Fruit fly (Drosophila melanogaster) Kc167 (cell line): ENCODE results near the gene CG14857.

ENCODE experiments used
- insv ChIP-seq: fragments of >200 bp; optimal IDR thresholded peaks from 3 replicates; lab custom pipeline; 2018; ENCODE audit warnings: missing external identifiers
- ttk ChIP-seq: sonication (Bioruptor generic); optimal IDR thresholded peaks from 2 replicates; lab custom pipeline; 2017; ENCODE audit warnings: missing external identifiers

DNA sequence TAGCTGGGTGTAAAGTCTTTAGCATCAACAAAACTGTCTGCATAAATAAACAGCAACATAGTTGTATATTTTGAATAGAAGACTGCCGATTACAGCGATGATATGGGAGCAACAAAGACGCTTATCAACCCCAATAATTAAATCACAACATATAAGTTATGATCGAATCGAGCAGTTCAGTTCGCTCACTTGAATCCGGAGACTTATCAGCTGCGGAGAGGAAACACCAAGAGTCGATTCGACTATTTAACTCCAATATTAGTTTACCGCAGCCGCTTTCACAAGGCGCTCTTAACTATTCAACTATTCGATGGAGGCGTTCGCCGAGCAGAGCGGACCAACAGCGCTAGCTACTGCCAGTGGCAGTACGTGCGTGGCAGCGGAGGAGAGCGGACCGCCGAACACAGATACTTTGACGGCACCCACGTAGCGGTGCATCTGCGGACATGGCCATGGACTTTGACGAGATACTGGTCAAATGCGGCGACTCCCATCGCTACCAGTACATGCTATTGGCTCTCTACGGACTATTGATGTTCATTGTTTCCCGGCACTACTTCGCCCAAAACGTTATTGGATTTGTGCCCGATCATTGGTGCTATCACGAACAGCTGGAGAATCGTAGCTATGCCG, 2.8 kb upstream of the CG14857 start, which contains the start of gene CG14856:
- TF ChIP-seq insv (lab: Kevin White, UChicago) (no peak), ttk (no peak)
